Fruit fly (Drosophila melanogaster) whole organism, embryonic: ENCODE measurements around the gene CG5781.

Experiments used
- Adf1 ChIP-seq: fragments of 200-800 bp; sonication (Bioruptor generic); IDR thresholded peaks from 2 replicates; pipeline ENCODE4 v1.3.6; 2022; ENCODE audit warnings: missing biosample characterization, missing genetic modification characterization
- C15 ChIP-seq: fragments of 200-800 bp; sonication (Bioruptor generic); IDR thresholded peaks from 3 replicates; pipeline ENCODE4 v1.3.6; 2022; ENCODE audit warnings: missing biosample characterization, missing genetic modification characterization
- CG10147 ChIP-seq: fragments of 200-800 bp; sonication (Bioruptor generic); optimal IDR thresholded peaks from 2 replicates; lab custom pipeline; 2019; ENCODE audit warnings: missing biosample characterization, mild to moderate bottlenecking, missing genetic modification characterization, moderate library complexity
- CG10209 ChIP-seq: fragments of 200-800 bp; sonication (Bioruptor generic); optimal IDR thresholded peaks from 3 replicates; lab custom pipeline; 2017; ENCODE audit warnings: missing biosample characterization, mild to moderate bottlenecking, missing genetic modification characterization, missing genetic modification reagents
- CG10267 ChIP-seq: fragments of 200-800 bp; sonication (Bioruptor generic); optimal IDR thresholded peaks from 2 replicates; lab custom pipeline; 2018; ENCODE audit warnings: missing biosample characterization, mild to moderate bottlenecking, missing genetic modification characterization, moderate library complexity
- CG10321 ChIP-seq: fragments of 200-800 bp; sonication (Bioruptor generic); IDR thresholded peaks from 2 replicates; pipeline ENCODE4 v1.3.6; 2022; ENCODE audit warnings: missing biosample characterization, missing genetic modification characterization
- CG12219 ChIP-seq: fragments of 200-800 bp; sonication (Bioruptor generic); optimal IDR thresholded peaks from 3 replicates; lab custom pipeline; 2018; ENCODE audit warnings: missing biosample characterization, mild to moderate bottlenecking, missing genetic modification characterization
- CG12236 ChIP-seq: fragments of 200-800 bp; sonication (Bioruptor generic); optimal IDR thresholded peaks from 2 replicates; lab custom pipeline; 2016; ENCODE audit warnings: missing biosample characterization, missing genetic modification characterization
- CG13296 ChIP-seq: fragments of 200-800 bp; sonication (Bioruptor generic); optimal IDR thresholded peaks from 3 replicates; lab custom pipeline; 2018; ENCODE audit warnings: missing biosample characterization, mild to moderate bottlenecking, missing genetic modification characterization
- CG14860 ChIP-seq: fragments of 200-800 bp; sonication (Bioruptor generic); IDR thresholded peaks from 3 replicates; pipeline ENCODE4 v1.3.6; 2022; ENCODE audit warnings: missing biosample characterization, missing genetic modification characterization; ENCODE audit not compliant: partially characterized antibody
- CG14965 ChIP-seq: fragments of 200-800 bp; sonication (Bioruptor generic); optimal IDR thresholded peaks from 2 replicates; lab custom pipeline; 2016; ENCODE audit warnings: missing biosample characterization, missing genetic modification characterization, borderline replicate concordance
- CG15696 ChIP-seq: fragments of 200-800 bp; sonication (Bioruptor generic); optimal IDR thresholded peaks from 2 replicates; lab custom pipeline; 2019; ENCODE audit warnings: missing biosample characterization, mild to moderate bottlenecking, missing genetic modification characterization, moderate library complexity
- CG16815 ChIP-seq: fragments of 200-800 bp; sonication (Bioruptor generic); optimal IDR thresholded peaks from 3 replicates; lab custom pipeline; 2017; ENCODE audit warnings: missing biosample characterization, mild to moderate bottlenecking, missing genetic modification characterization
- CG2875 ChIP-seq: fragments of 200-800 bp; sonication (Bioruptor generic); optimal IDR thresholded peaks from 2 replicates; lab custom pipeline; 2017; ENCODE audit warnings: missing biosample characterization, mild to moderate bottlenecking, missing genetic modification characterization, missing genetic modification reagents
- CG31388 ChIP-seq: fragments of 200-800 bp; sonication (Bioruptor generic); optimal IDR thresholded peaks from 2 replicates; lab custom pipeline; 2016; ENCODE audit warnings: missing biosample characterization, missing genetic modification characterization
- CG3163 ChIP-seq: fragments of 200-800 bp; sonication (Bioruptor generic); optimal IDR thresholded peaks from 3 replicates; lab custom pipeline; 2016; ENCODE audit warnings: missing biosample characterization, missing genetic modification characterization
- CG4404 ChIP-seq: fragments of 200-800 bp; sonication (Bioruptor generic); IDR thresholded peaks from 2 replicates; pipeline ENCODE4 v1.3.6; 2022; ENCODE audit warnings: missing biosample characterization, missing genetic modification characterization
- CG4617 ChIP-seq: fragments of 200-800 bp; sonication (Bioruptor generic); optimal IDR thresholded peaks from 3 replicates; lab custom pipeline; 2016; ENCODE audit warnings: missing biosample characterization, missing genetic modification characterization, borderline replicate concordance
- CG4730 ChIP-seq: fragments of 200-800 bp; sonication (Bioruptor generic); IDR thresholded peaks from 2 replicates; pipeline ENCODE4 v1.3.6; 2022; ENCODE audit warnings: missing biosample characterization, missing genetic modification characterization
- CG7745 ChIP-seq: fragments of 200-800 bp; sonication (Bioruptor generic); optimal IDR thresholded peaks from 2 replicates; lab custom pipeline; 2018; ENCODE audit warnings: missing biosample characterization, mild to moderate bottlenecking, missing genetic modification characterization, moderate library complexity
- CG8359 ChIP-seq: fragments of 200-800 bp; sonication (Bioruptor generic); optimal IDR thresholded peaks from 2 replicates; lab custom pipeline; 2017; ENCODE audit warnings: missing biosample characterization, mild to moderate bottlenecking, missing genetic modification characterization, borderline replicate concordance
- CG9727 ChIP-seq: fragments of 200-800 bp; sonication (Bioruptor generic); optimal IDR thresholded peaks from 3 replicates; lab custom pipeline; 2017; ENCODE audit warnings: missing biosample characterization, mild to moderate bottlenecking, missing genetic modification characterization
- CG9817 ChIP-seq: fragments of 200-800 bp; sonication (Bioruptor generic); optimal IDR thresholded peaks from 2 replicates; lab custom pipeline; 2018; ENCODE audit warnings: missing biosample characterization, mild to moderate bottlenecking, missing genetic modification characterization, moderate library complexity
- Dip2 ChIP-seq: fragments of 200-800 bp; sonication (Bioruptor generic); IDR thresholded peaks from 2 replicates; pipeline ENCODE4 v1.3.6; 2022; ENCODE audit warnings: missing biosample characterization, missing genetic modification characterization
- Fer1 ChIP-seq: fragments of 200-800 bp; sonication (Bioruptor generic); optimal IDR thresholded peaks from 2 replicates; lab custom pipeline; 2017; ENCODE audit warnings: missing biosample characterization, mild to moderate bottlenecking, missing genetic modification characterization
- Hey ChIP-seq: fragments of 200-800 bp; sonication (Bioruptor generic); optimal IDR thresholded peaks from 3 replicates; lab custom pipeline; 2018; ENCODE audit warnings: missing biosample characterization, mild to moderate bottlenecking, missing genetic modification characterization
- Hr39 ChIP-seq: fragments of >200 bp; optimal IDR thresholded peaks from 2 replicates; lab custom pipeline; 2017
- MTF-1 ChIP-seq: fragments of 200-800 bp; sonication (Bioruptor generic); optimal IDR thresholded peaks from 2 replicates; lab custom pipeline; 2018; ENCODE audit warnings: missing biosample characterization, mild to moderate bottlenecking, missing genetic modification characterization, borderline replicate concordance
- Nf-YA ChIP-seq: fragments of 200-800 bp; sonication (Bioruptor generic); IDR thresholded peaks from 2 replicates; pipeline ENCODE4 v1.3.6; 2022; ENCODE audit warnings: missing biosample characterization, missing genetic modification characterization
- Optix ChIP-seq: fragments of 200-800 bp; sonication (Bioruptor generic); IDR thresholded peaks from 3 replicates; pipeline ENCODE4 v1.3.6; 2022; ENCODE audit warnings: missing biosample characterization, missing genetic modification characterization
- Rfx ChIP-seq: fragments of 200-800 bp; sonication (Bioruptor generic); IDR thresholded peaks from 2 replicates; pipeline ENCODE4 v1.3.6; 2022; ENCODE audit warnings: missing biosample characterization, missing genetic modification characterization
- Sin3A ChIP-seq: fragments of >200 bp; optimal IDR thresholded peaks from 2 replicates; lab custom pipeline; 2018
- Sox102F ChIP-seq: fragments of 200-800 bp; sonication (Bioruptor generic); optimal IDR thresholded peaks from 2 replicates; lab custom pipeline; 2018; ENCODE audit warnings: missing biosample characterization, mild to moderate bottlenecking, missing genetic modification characterization, moderate library complexity
- Tbp ChIP-seq: fragments of >200 bp; optimal IDR thresholded peaks from 2 replicates; lab custom pipeline; 2018; ENCODE audit warnings: missing biosample characterization, missing genetic modification characterization
- Xrp1 ChIP-seq: fragments of 200-800 bp; sonication (Bioruptor generic); IDR thresholded peaks from 2 replicates; pipeline ENCODE4 v1.3.6; 2022; ENCODE audit warnings: missing biosample characterization, missing genetic modification characterization
- ap ChIP-seq: fragments of 200-800 bp; sonication (Bioruptor generic); IDR thresholded peaks from 2 replicates; pipeline ENCODE4 v1.3.6; 2022; ENCODE audit warnings: missing biosample characterization, missing genetic modification characterization
- chm ChIP-seq: fragments of 200-800 bp; sonication (Bioruptor generic); IDR thresholded peaks from 2 replicates; pipeline ENCODE4 v1.3.6; 2022; ENCODE audit warnings: missing biosample characterization, missing genetic modification characterization
- crol ChIP-seq: fragments of 200-800 bp; sonication (Bioruptor generic); IDR thresholded peaks from 2 replicates; pipeline ENCODE4 v1.3.6; 2022; ENCODE audit warnings: missing biosample characterization, missing genetic modification characterization
- dimm ChIP-seq: fragments of 200-800 bp; sonication (Bioruptor generic); IDR thresholded peaks from 2 replicates; pipeline ENCODE4 v1.3.6; 2022; ENCODE audit warnings: missing biosample characterization, missing genetic modification characterization
- ewg ChIP-seq: fragments of 200-800 bp; sonication (Bioruptor generic); optimal IDR thresholded peaks from 3 replicates; lab custom pipeline; 2017; ENCODE audit warnings: mild to moderate bottlenecking, missing biosample characterization, missing genetic modification reagents, missing genetic modification characterization
- gfzf ChIP-seq: fragments of 200-800 bp; sonication (Bioruptor generic); optimal IDR thresholded peaks from 2 replicates; lab custom pipeline; 2016; ENCODE audit warnings: missing biosample characterization, mild to moderate bottlenecking, missing genetic modification characterization, moderate library complexity
- grn ChIP-seq: fragments of 200-800 bp; sonication (Bioruptor generic); optimal IDR thresholded peaks from 3 replicates; lab custom pipeline; 2017; ENCODE audit warnings: missing biosample characterization, missing genetic modification characterization
- lab ChIP-seq: fragments of 200-800 bp; sonication (Bioruptor generic); optimal IDR thresholded peaks from 3 replicates; lab custom pipeline; 2017; ENCODE audit warnings: missing biosample characterization, missing genetic modification characterization, mild to moderate bottlenecking, moderate library complexity, missing genetic modification reagents
- maf-S ChIP-seq: fragments of 200-800 bp; sonication (Bioruptor generic); optimal IDR thresholded peaks from 2 replicates; lab custom pipeline; 2016; ENCODE audit warnings: missing biosample characterization, missing genetic modification characterization
- nau ChIP-seq: fragments of 200-800 bp; sonication (Bioruptor generic); optimal IDR thresholded peaks from 3 replicates; lab custom pipeline; 2017; ENCODE audit warnings: missing biosample characterization, mild to moderate bottlenecking, missing genetic modification characterization, missing genetic modification reagents
- nerfin-2 ChIP-seq: fragments of 200-800 bp; sonication (Bioruptor generic); IDR thresholded peaks from 2 replicates; pipeline ENCODE4 v1.3.6; 2022; ENCODE audit warnings: missing biosample characterization, missing genetic modification characterization; ENCODE audit not compliant: partially characterized antibody
- onecut ChIP-seq: fragments of 200-800 bp; sonication (Bioruptor generic); IDR thresholded peaks from 2 replicates; pipeline ENCODE4 v1.3.6; 2022; ENCODE audit warnings: missing biosample characterization, missing genetic modification characterization
- trh ChIP-seq: fragments of 200-800 bp; sonication (Bioruptor generic); optimal IDR thresholded peaks from 2 replicates; lab custom pipeline; 2016; ENCODE audit warnings: missing biosample characterization, missing genetic modification characterization
- unc-4 ChIP-seq: fragments of 200-800 bp; sonication (Bioruptor generic); IDR thresholded peaks from 2 replicates; pipeline ENCODE4 v1.3.6; 2022; ENCODE audit warnings: missing biosample characterization, missing genetic modification characterization; ENCODE audit not compliant: partially characterized antibody
- zfh1 ChIP-seq: fragments of 200-800 bp; sonication (Bioruptor generic); IDR thresholded peaks from 3 replicates; pipeline ENCODE4 v1.3.6; 2022; ENCODE audit warnings: missing biosample characterization, missing genetic modification characterization

Gene CG5781

DNA sequence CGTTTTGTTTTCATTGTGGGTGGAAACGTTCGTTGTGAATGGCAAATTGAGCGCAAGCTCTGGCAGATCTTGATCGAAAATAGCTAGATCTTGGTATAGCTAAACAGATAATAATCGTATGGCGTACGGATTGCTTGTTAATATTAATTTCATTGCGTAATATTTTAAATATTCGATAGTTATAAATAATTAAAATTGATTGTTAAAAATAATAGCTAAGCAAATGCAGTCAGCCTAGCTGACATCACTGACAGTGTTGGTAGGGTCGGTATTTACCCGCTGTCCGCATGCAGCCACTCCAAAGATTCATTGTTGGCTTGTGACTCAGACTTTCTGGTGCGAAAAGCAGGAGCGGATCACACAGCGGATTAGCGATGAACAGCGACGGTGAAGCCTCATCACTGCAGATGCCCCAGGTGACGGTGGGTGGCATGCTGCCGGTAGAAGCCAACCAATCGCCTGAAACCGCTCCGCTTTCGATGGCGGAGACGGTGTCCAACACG lies 7.3 kb upstream of the CG5781 start, which contains the start of the genes CG5776 and spict (continued):
- TF ChIP-seq dimm (GFP tag; lab: Robert Waterston, UW) (no peak), CG14965 (GFP tag; lab: Kevin White, UChicago) (no peak), CG10321 (GFP tag; lab: Robert Waterston, UW) (0 out of 2 replicates have a peak, but pooled peaks have one; percentile 34), CG10147 (GFP tag; lab: Kevin White, UChicago) (peak; percentile 45), CG3163 (GFP tag; lab: Kevin White, UChicago) (no peak), CG4617 (GFP tag; lab: Kevin White, UChicago) (peak; percentile 52), CG4730 (GFP tag; lab: Robert Waterston, UW) (peak; percentile 72), Sin3A (lab: Kevin White, UChicago) (peak; percentile 87), lab (peak; percentile 83), Rfx (GFP tag; lab: Robert Waterston, UW) (peak; percentile 92), Nf-YA (GFP tag; lab: Robert Waterston, UW) (peak; percentile 53; the same call in 1 of the 2 replicates), ap (GFP tag; lab: Robert Waterston, UW) (peak; percentile 56; the same call in 1 of the 2 replicates), MTF-1 (GFP tag; lab: Kevin White, UChicago) (no peak), CG10267 (peak; percentile 87), Xrp1 (GFP tag; lab: Robert Waterston, UW) (peak; percentile 89), trh (GFP tag; lab: Kevin White, UChicago) (no peak), maf-S (GFP tag; lab: Kevin White, UChicago) (peak; percentile 22), nerfin-2 (GFP tag; lab: Robert Waterston, UW) (no peak), CG12219 (GFP tag; lab: Kevin White, UChicago) (peak; percentile 51), Tbp (GFP tag; lab: Kevin White, UChicago) (no peak), Optix (peak; percentile 64; the same call in 1 of the 3 replicates), gfzf (GFP tag; lab: Kevin White, UChicago) (peak; percentile 53), CG2875 (GFP tag; lab: Kevin White, UChicago) (no peak), Adf1 (GFP tag; lab: Robert Waterston, UW) (peak; percentile 65), CG9727 (GFP tag; lab: Kevin White, UChicago) (peak; percentile 72), CG9817 (tag; lab: Kevin White, UChicago) (peak; percentile 86), nau (GFP tag; lab: Kevin White, UChicago) (no peak), Hey (tag; lab: Kevin White, UChicago) (no peak), CG15696 (tag; lab: Kevin White, UChicago) (peak; percentile 61), Sox102F (GFP tag; lab: Kevin White, UChicago) (peak; percentile 80), CG7745 (tag; lab: Kevin White, UChicago) (no peak), Hr39 (lab: Kevin White, UChicago) (no peak), CG13296 (peak; percentile 67), CG14860 (GFP tag; lab: Robert Waterston, UW) (no peak), CG31388 (GFP tag; lab: Kevin White, UChicago) (no peak), zfh1 (GFP tag; lab: Robert Waterston, UW) (peak; percentile 80), CG8359 (GFP tag; lab: Kevin White, UChicago) (no peak), unc-4 (no peak), chm (GFP tag; lab: Robert Waterston, UW) (peak; percentile 7; the same call in 1 of the 2 replicates), C15 (GFP tag; lab: Robert Waterston, UW) (0 out of 3 replicates have a peak, but pooled peaks have one; percentile 32), Fer1 (peak; percentile 70), CG16815 (GFP tag; lab: Kevin White, UChicago) (peak; percentile 80), CG12236 (GFP tag; lab: Kevin White, UChicago) (no peak), CG10209 (peak; percentile 77), Dip2 (GFP tag; lab: Robert Waterston, UW) (no peak), grn (GFP tag; lab: Kevin White, UChicago) (peak; percentile 26), onecut (GFP tag; lab: Robert Waterston, UW) (peak; percentile 35), ewg (GFP tag; lab: Kevin White, UChicago) (peak; percentile 60), CG4404 (peak; percentile 77), crol (no peak)
